Fruit fly (Drosophila melanogaster): ENCODE results near the gene CG34377.

dm6 chr3R:22272962-22273361, 50.9 kb downstream of the CG34377 start:
- TF ChIP-seq psq (optimal IDR thresholded peaks at IDR 0.05) (no peak), insv (optimal IDR thresholded peaks at IDR 0.05) (no peak), ttk (optimal IDR thresholded peaks at IDR 0.05) (no peak), Sin3A (optimal IDR thresholded peaks at IDR 0.05) (no peak), h (optimal IDR thresholded peaks at IDR 0.05) (no peak)

All from Kc167 (cell line).